Worm (Caenorhabditis elegans): ENCODE data around the gene C05D11.13.

DNA sequence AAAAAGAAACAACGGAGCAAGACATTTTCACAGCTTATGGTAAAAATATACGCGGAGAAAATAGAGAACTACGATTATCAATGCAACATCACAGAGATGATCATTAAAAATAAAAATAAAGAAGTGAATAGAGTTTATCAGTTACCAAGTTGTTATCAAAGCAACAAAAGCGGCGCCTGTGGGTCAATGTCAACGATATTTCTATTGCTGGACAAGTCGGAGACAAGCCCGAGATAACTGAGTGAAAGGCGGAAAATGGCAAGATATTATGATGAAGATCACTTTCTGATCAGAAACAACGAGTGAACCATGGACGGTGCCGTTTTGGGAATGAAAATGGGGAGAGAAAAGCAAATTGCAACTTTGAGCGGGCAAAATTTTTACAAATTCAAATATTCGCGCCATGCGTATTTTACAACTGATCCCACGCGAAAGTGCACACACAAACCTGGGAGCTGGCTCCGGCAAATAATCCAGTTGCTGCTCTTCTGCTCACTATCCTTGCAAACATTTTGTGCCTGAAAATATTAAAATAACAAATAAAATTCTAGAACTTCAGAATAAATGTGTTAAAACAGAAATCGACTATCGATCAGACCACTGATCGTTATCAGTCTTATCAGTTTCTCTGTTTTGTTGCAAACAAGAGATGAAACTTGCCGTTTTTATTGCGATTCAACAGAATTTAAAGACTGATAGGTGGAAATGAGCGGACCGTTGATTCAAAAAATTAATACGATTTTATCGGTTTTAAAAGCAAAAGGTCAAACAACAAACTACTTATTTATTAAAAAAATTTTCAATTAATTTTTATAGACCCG lies 1.9 kb downstream of the C05D11.13 start, which contains the start of gene mel-32:
- no peak for TF ChIP-seq K02D7.2 (tag; optimal IDR thresholded peaks at IDR 0.05)
- TF ChIP-seq ceh-45 (GFP tag; IDR thresholded peaks at IDR 0.05): no peak
- no peak for TF ChIP-seq dve-1 (tag; optimal IDR thresholded peaks at IDR 0.05)
- no peak for TF ChIP-seq ama-1 (optimal IDR thresholded peaks at IDR 0.05)
- no peak for TF ChIP-seq pha-4 (tag; optimal IDR thresholded peaks at IDR 0.05)

Measured in whole organism, late embryonic.